Fruit fly (Drosophila melanogaster): ENCODE results near the gene eyg.

dm6 chr3L:12455034-12455433, 12.8 kb downstream of the eyg start:
- TF ChIP-seq CG7987 (GFP tag; optimal IDR thresholded peaks at IDR 0.05) (no peak), CG11723 (GFP tag; optimal IDR thresholded peaks at IDR 0.05) (no peak), corto (GFP tag; optimal IDR thresholded peaks at IDR 0.05) (no peak), CG34376 (GFP tag; optimal IDR thresholded peaks at IDR 0.05) (no peak), jumu (GFP tag; optimal IDR thresholded peaks at IDR 0.05) (no peak), CG31441 (GFP tag; IDR thresholded peaks at IDR 0.05) (no peak), CG11696 (GFP tag; IDR thresholded peaks at IDR 0.05) (no peak), aop (GFP tag; IDR thresholded peaks at IDR 0.05) (no peak), Vsx1 (GFP tag; optimal IDR thresholded peaks at IDR 0.05) (no peak), CG1024 (GFP tag; IDR thresholded peaks at IDR 0.05) (no peak), gem (tag; optimal IDR thresholded peaks at IDR 0.05) (no peak)
